Fruit fly (Drosophila melanogaster) whole organism, embryonic: ENCODE measurements around the gene CG1640.

Source experiments
- Atf3 ChIP-seq: fragments of 200-800 bp; sonication (Bioruptor generic); optimal IDR thresholded peaks from 3 replicates; lab custom pipeline; 2016; ENCODE audit warnings: missing biosample characterization, missing genetic modification characterization
- CG10147 ChIP-seq: fragments of 200-800 bp; sonication (Bioruptor generic); optimal IDR thresholded peaks from 2 replicates; lab custom pipeline; 2019; ENCODE audit warnings: missing biosample characterization, mild to moderate bottlenecking, missing genetic modification characterization, moderate library complexity
- CG10209 ChIP-seq: fragments of 200-800 bp; sonication (Bioruptor generic); optimal IDR thresholded peaks from 3 replicates; lab custom pipeline; 2017; ENCODE audit warnings: missing biosample characterization, mild to moderate bottlenecking, missing genetic modification characterization, missing genetic modification reagents
- CG10274 ChIP-seq: fragments of 200-800 bp; sonication (Bioruptor generic); optimal IDR thresholded peaks from 3 replicates; lab custom pipeline; 2017; ENCODE audit warnings: missing biosample characterization, mild to moderate bottlenecking, missing genetic modification characterization
- CG11398 ChIP-seq: fragments of 200-800 bp; sonication (Bioruptor generic); optimal IDR thresholded peaks from 2 replicates; lab custom pipeline; 2016; ENCODE audit warnings: missing biosample characterization, missing genetic modification characterization
- CG12659 ChIP-seq: fragments of 200-800 bp; sonication (Bioruptor generic); optimal IDR thresholded peaks from 3 replicates; lab custom pipeline; 2017; ENCODE audit warnings: mild to moderate bottlenecking, missing biosample characterization, missing genetic modification reagents, missing genetic modification characterization
- CG13894 ChIP-seq: fragments of 200-800 bp; sonication (Bioruptor generic); optimal IDR thresholded peaks from 3 replicates; lab custom pipeline; 2018; ENCODE audit warnings: missing biosample characterization, mild to moderate bottlenecking, missing genetic modification characterization, moderate library complexity
- CG16779 ChIP-seq: fragments of 200-800 bp; sonication (Bioruptor generic); IDR thresholded peaks from 2 replicates; pipeline ENCODE4 v1.3.6; 2022; ENCODE audit warnings: missing biosample characterization, missing genetic modification characterization
- CG17829 ChIP-seq: fragments of 200-800 bp; optimal IDR thresholded peaks from 2 replicates; lab custom pipeline; 2019; ENCODE audit warnings: missing biosample characterization, mild to moderate bottlenecking, missing genetic modification characterization, moderate library complexity
- CG18599 ChIP-seq: fragments of 200-800 bp; sonication (Bioruptor generic); optimal IDR thresholded peaks from 3 replicates; lab custom pipeline; 2017; ENCODE audit warnings: missing biosample characterization, missing genetic modification characterization, mild to moderate bottlenecking, moderate library complexity, missing genetic modification reagents
- CG18619 ChIP-seq: fragments of 200-800 bp; sonication (Bioruptor generic); optimal IDR thresholded peaks from 3 replicates; lab custom pipeline; 2017; ENCODE audit warnings: missing biosample characterization, mild to moderate bottlenecking, missing genetic modification characterization
- CG2889 ChIP-seq: fragments of 200-800 bp; sonication (Bioruptor generic); IDR thresholded peaks from 3 replicates; pipeline ENCODE4 v1.3.6; 2022; ENCODE audit warnings: missing biosample characterization, missing genetic modification characterization
- CG34224 ChIP-seq: fragments of 200-800 bp; sonication (Bioruptor generic); IDR thresholded peaks from 3 replicates; pipeline ENCODE4 v1.3.6; 2022; ENCODE audit warnings: missing biosample characterization, missing genetic modification characterization; ENCODE audit not compliant: partially characterized antibody
- CG34422 ChIP-seq: fragments of 200-800 bp; sonication (Bioruptor generic); IDR thresholded peaks from 3 replicates; pipeline ENCODE4 v1.3.6; 2022; ENCODE audit warnings: missing biosample characterization, missing genetic modification characterization
- CG4360 ChIP-seq: fragments of 200-800 bp; sonication (Bioruptor generic); IDR thresholded peaks from 2 replicates; pipeline ENCODE4 v1.3.6; 2022; ENCODE audit warnings: missing biosample characterization, missing genetic modification characterization
- CG43689 ChIP-seq: fragments of 200-800 bp; sonication (Bioruptor generic); IDR thresholded peaks from 2 replicates; pipeline ENCODE4 v1.3.6; 2022; ENCODE audit warnings: missing biosample characterization, missing genetic modification characterization
- CG4854 ChIP-seq: fragments of 200-800 bp; sonication (Bioruptor generic); optimal IDR thresholded peaks from 2 replicates; lab custom pipeline; 2016; ENCODE audit warnings: missing biosample characterization, missing genetic modification characterization, inconsistent platforms
- CG7745 ChIP-seq: fragments of 200-800 bp; sonication (Bioruptor generic); optimal IDR thresholded peaks from 2 replicates; lab custom pipeline; 2018; ENCODE audit warnings: missing biosample characterization, mild to moderate bottlenecking, missing genetic modification characterization, moderate library complexity
- CG7786 ChIP-seq: fragments of 200-800 bp; sonication (Bioruptor generic); optimal IDR thresholded peaks from 2 replicates; lab custom pipeline; 2016; ENCODE audit warnings: missing biosample characterization, missing genetic modification characterization
- CG7928 ChIP-seq: fragments of 200-800 bp; sonication (Bioruptor generic); optimal IDR thresholded peaks from 2 replicates; lab custom pipeline; 2017; ENCODE audit warnings: missing biosample characterization, mild to moderate bottlenecking, missing genetic modification characterization
- CG8359 ChIP-seq: fragments of 200-800 bp; sonication (Bioruptor generic); optimal IDR thresholded peaks from 2 replicates; lab custom pipeline; 2017; ENCODE audit warnings: missing biosample characterization, mild to moderate bottlenecking, missing genetic modification characterization, borderline replicate concordance
- CG9609 ChIP-seq: fragments of 200-800 bp; sonication (Bioruptor generic); optimal IDR thresholded peaks from 3 replicates; lab custom pipeline; 2016; ENCODE audit warnings: missing biosample characterization, missing genetic modification characterization
- Camta ChIP-seq: fragments of 200-800 bp; sonication (Bioruptor generic); optimal IDR thresholded peaks from 2 replicates; lab custom pipeline; 2016; ENCODE audit warnings: missing biosample characterization, missing genetic modification characterization
- Chrac-16 ChIP-seq: fragments of 200-800 bp; sonication (Bioruptor generic); optimal IDR thresholded peaks from 3 replicates; lab custom pipeline; 2016; ENCODE audit warnings: missing biosample characterization, missing genetic modification characterization
- Dad ChIP-seq: fragments of 200-800 bp; sonication (Bioruptor generic); optimal IDR thresholded peaks from 3 replicates; lab custom pipeline; 2016; ENCODE audit warnings: missing biosample characterization, missing genetic modification characterization
- Deaf1 ChIP-seq: fragments of 200-800 bp; optimal IDR thresholded peaks from 3 replicates; lab custom pipeline; 2019; ENCODE audit warnings: missing biosample characterization, mild to moderate bottlenecking, missing genetic modification characterization, moderate library complexity
- Doc3 ChIP-seq: fragments of 200-800 bp; sonication (Bioruptor generic); IDR thresholded peaks from 3 replicates; pipeline ENCODE4 v1.3.6; 2022; ENCODE audit warnings: missing biosample characterization, missing genetic modification characterization; ENCODE audit not compliant: partially characterized antibody
- Drgx ChIP-seq: fragments of 200-800 bp; sonication (Bioruptor generic); IDR thresholded peaks from 2 replicates; pipeline ENCODE4 v1.3.6; 2022; ENCODE audit warnings: missing biosample characterization, missing genetic modification characterization
- Gsc ChIP-seq: fragments of 200-800 bp; sonication (Bioruptor generic); IDR thresholded peaks from 2 replicates; pipeline ENCODE4 v1.3.6; 2022; ENCODE audit warnings: missing biosample characterization, missing genetic modification characterization
- Gug ChIP-seq: fragments of 200-800 bp; sonication (Bioruptor generic); IDR thresholded peaks from 4 replicates; pipeline ENCODE4 v1.3.6; 2022; ENCODE audit warnings: missing biosample characterization, missing genetic modification characterization
- Nf-YB ChIP-seq: fragments of 200-800 bp; sonication (Bioruptor generic); optimal IDR thresholded peaks from 3 replicates; lab custom pipeline; 2019; ENCODE audit warnings: missing biosample characterization, mild to moderate bottlenecking, missing genetic modification characterization, moderate library complexity
- Poxn ChIP-seq: fragments of 200-800 bp; sonication (Bioruptor generic); IDR thresholded peaks from 2 replicates; pipeline ENCODE4 v1.3.6; 2022; ENCODE audit warnings: missing biosample characterization, missing genetic modification characterization
- Sin3A ChIP-seq: fragments of >200 bp; optimal IDR thresholded peaks from 2 replicates; lab custom pipeline; 2018
- Sox102F ChIP-seq: fragments of 200-800 bp; sonication (Bioruptor generic); optimal IDR thresholded peaks from 2 replicates; lab custom pipeline; 2018; ENCODE audit warnings: missing biosample characterization, mild to moderate bottlenecking, missing genetic modification characterization, moderate library complexity
- cg ChIP-seq: fragments of 200-800 bp; sonication (Bioruptor generic); optimal IDR thresholded peaks from 3 replicates; lab custom pipeline; 2019; ENCODE audit warnings: missing biosample characterization, mild to moderate bottlenecking, missing genetic modification characterization, moderate library complexity
- corto ChIP-seq: fragments of 200-800 bp; sonication (Bioruptor generic); optimal IDR thresholded peaks from 2 replicates; lab custom pipeline; 2016; ENCODE audit warnings: missing biosample characterization, mild to moderate bottlenecking, missing genetic modification characterization, moderate library complexity
- fd102C ChIP-seq: fragments of 200-800 bp; sonication (Bioruptor generic); optimal IDR thresholded peaks from 2 replicates; lab custom pipeline; 2018; ENCODE audit warnings: missing biosample characterization, mild to moderate bottlenecking, missing genetic modification characterization, moderate library complexity
- knrl ChIP-seq: fragments of 200-800 bp; sonication (Bioruptor generic); IDR thresholded peaks from 3 replicates; pipeline ENCODE4 v1.3.6; 2022; ENCODE audit warnings: missing biosample characterization, missing genetic modification characterization; ENCODE audit not compliant: partially characterized antibody
- mld ChIP-seq: fragments of 200-800 bp; sonication (Bioruptor generic); IDR thresholded peaks from 3 replicates; pipeline ENCODE4 v1.3.6; 2022; ENCODE audit warnings: missing biosample characterization, missing genetic modification characterization; ENCODE audit not compliant: partially characterized antibody
- pan ChIP-seq, 4 experiments: fragments of >200 bp in 3 of 4; fragments of 200-800 bp in 1 of 4; sonication (Bioruptor generic) in 1 of 4; optimal IDR thresholded peaks in 3 of 4; IDR thresholded peaks in 1 of 4; 2 replicates each; pipeline versions ENCODE4 v1.3.6 to Lab custom; 2017 to 2022; ENCODE audit warnings: missing biosample characterization in 2 of 4, missing genetic modification characterization in 2 of 4, mixed read lengths in 1 of 4
- pb ChIP-seq: fragments of 200-800 bp; sonication (Bioruptor generic); optimal IDR thresholded peaks from 3 replicates; lab custom pipeline; 2016; ENCODE audit warnings: missing biosample characterization, missing genetic modification characterization
- phol ChIP-seq: fragments of 200-800 bp; sonication (Bioruptor generic); optimal IDR thresholded peaks from 3 replicates; lab custom pipeline; 2018; ENCODE audit warnings: missing biosample characterization, mild to moderate bottlenecking, missing genetic modification characterization, moderate library complexity
- salm ChIP-seq: fragments of 200-800 bp; sonication (Bioruptor generic); optimal IDR thresholded peaks from 2 replicates; lab custom pipeline; 2018; ENCODE audit warnings: missing biosample characterization, mild to moderate bottlenecking, missing genetic modification characterization
- sens-2 ChIP-seq: fragments of 200-800 bp; sonication (Bioruptor generic); IDR thresholded peaks from 2 replicates; pipeline ENCODE4 v1.3.6; 2022; ENCODE audit warnings: missing biosample characterization, missing genetic modification characterization
- twi ChIP-seq: fragments of 200-800 bp; optimal IDR thresholded peaks from 2 replicates; lab custom pipeline; 2019; ENCODE audit warnings: missing biosample characterization, mild to moderate bottlenecking, missing genetic modification characterization, moderate library complexity
- usp ChIP-seq: fragments of >200 bp; optimal IDR thresholded peaks from 2 replicates; lab custom pipeline; 2017; ENCODE audit warnings: missing biosample characterization, missing genetic modification characterization

CG1640 gene

dm6 chrX:13334434-13335146 lies 35.8 kb upstream of the CG1640 start (continued):
- TF ChIP-seq Chrac-16 (GFP tag; lab: Kevin White, UChicago): peak; percentile 21
- no peak for TF ChIP-seq CG10274 (GFP tag; lab: Kevin White, UChicago)
- TF ChIP-seq Doc3: no peak
- 0 out of 2 replicates have a peak, but pooled peaks have one; percentile 28 for TF ChIP-seq sens-2 (GFP tag; lab: Robert Waterston, UW)
- TF ChIP-seq CG34224 (GFP tag; lab: Robert Waterston, UW): peak; percentile 13; the same call in 1 of the 3 replicates
- peak; percentile 51 for TF ChIP-seq CG12659 (GFP tag; lab: Kevin White, UChicago)
- peak; percentile 14; the same call in 1 of the 2 replicates for TF ChIP-seq Drgx (GFP tag; lab: Robert Waterston, UW)

- TF ChIP-seq CG17829 (tag; lab: Kevin White, UChicago) (peak; percentile 58), twi (tag; lab: Kevin White, UChicago) (peak; percentile 26), usp (GFP tag; lab: Kevin White, UChicago) (no peak), knrl (GFP tag; lab: Robert Waterston, UW) (peak; percentile 65), CG10209 (peak; percentile 75), Sin3A (lab: Kevin White, UChicago) (peak; percentile 21), phol (tag; lab: Kevin White, UChicago) (peak; percentile 68), pb (GFP tag; lab: Kevin White, UChicago) (peak; percentile 77), CG4854 (GFP tag; lab: Kevin White, UChicago) (no peak), CG18599 (peak; percentile 65), Camta (GFP tag; lab: Kevin White, UChicago) (peak; percentile 74), CG9609 (GFP tag; lab: Kevin White, UChicago) (peak; percentile 77), CG34422 (GFP tag; lab: Robert Waterston, UW) (peak; percentile 78; the same call in 2 of the 3 replicates), CG7928 (GFP tag; lab: Kevin White, UChicago) (peak; percentile 28), Gsc (GFP tag; lab: Robert Waterston, UW) (no peak), CG43689 (GFP tag; lab: Robert Waterston, UW) (no peak; the same call in none of the 2 replicates), fd102C (peak; percentile 48), Deaf1 (tag; lab: Kevin White, UChicago) (no peak), mld (GFP tag; lab: Robert Waterston, UW) (0 out of 3 replicates have a peak, but pooled peaks have one; percentile 52), CG7745 (tag; lab: Kevin White, UChicago) (no peak), salm (peak; percentile 58), CG7786 (GFP tag; lab: Kevin White, UChicago) (peak; percentile 51), CG8359 (peak; percentile 38), CG2889 (GFP tag; lab: Robert Waterston, UW) (peak; percentile 54; the same call in 1 of the 3 replicates), CG16779 (GFP tag; lab: Robert Waterston, UW) (0 out of 2 replicates have a peak, but pooled peaks have one; percentile 17), CG10147 (GFP tag; lab: Kevin White, UChicago) (peak; percentile 25), CG13894 (tag; lab: Kevin White, UChicago) (peak; percentile 55), Dad (GFP tag; lab: Kevin White, UChicago) (peak; percentile 66), pan (optimal IDR thresholded peaks at IDR 0.05; lab: Kevin White, UChicago) (no peak), pan (GFP tag; optimal IDR thresholded peaks at IDR 0.05 in 1 of 2, IDR thresholded peaks at IDR 0.05 in 1 of 2) (peak in 1 of 2 experiments; percentile 85), corto (GFP tag; lab: Kevin White, UChicago) (no peak), CG18619 (GFP tag; lab: Kevin White, UChicago) (peak; percentile 85), cg (no peak), Poxn (GFP tag; lab: Robert Waterston, UW) (0 out of 2 replicates have a peak, but pooled peaks have one; percentile 15), CG11398 (GFP tag; lab: Kevin White, UChicago) (peak; percentile 76), Nf-YB (GFP tag; lab: Kevin White, UChicago) (peak; percentile 41), CG4360 (peak; percentile 20; the same call in 1 of the 2 replicates), Sox102F (GFP tag; lab: Kevin White, UChicago) (no peak), Gug (peak; percentile 64; the same call in 3 of the 4 replicates), Atf3 (GFP tag; lab: Kevin White, UChicago) (peak; percentile 61)
Measured at dm6 chrX:13337454-13337853, 33.0 kb upstream of the CG1640 start, which contains the start of gene RpS15Aa. RpS15Aa (minus strand) TSS chrX:13337705.
